Fruit fly (Drosophila melanogaster) ovary, adult (tissue): ENCODE measurements around the gene CG43999.

Experiments used
- CG17801 ChIP-seq: fragments of 200-800 bp; optimal IDR thresholded peaks from 2 replicates; lab custom pipeline; 2019; ENCODE audit warnings: missing biosample characterization, mild to moderate bottlenecking, missing genetic modification characterization, moderate library complexity; ENCODE audit not compliant: partially characterized antibody

CG43999 gene

dm6 chr3R:23919366-23919765, 9.4 kb downstream of the CG43999 start:
- no peak for TF ChIP-seq CG17801 (GFP tag; lab: Kevin White, UChicago)

dm6 chr3R:23915967-23916366, 12.8 kb downstream of the CG43999 start:
- TF ChIP-seq CG17801 (GFP tag; lab: Kevin White, UChicago): no peak

- TF ChIP-seq CG17801 (GFP tag; lab: Kevin White, UChicago): no peak
Observed at dm6 chr3R:23915042-23915428, 13.8 kb downstream of the CG43999 start.

DNA sequence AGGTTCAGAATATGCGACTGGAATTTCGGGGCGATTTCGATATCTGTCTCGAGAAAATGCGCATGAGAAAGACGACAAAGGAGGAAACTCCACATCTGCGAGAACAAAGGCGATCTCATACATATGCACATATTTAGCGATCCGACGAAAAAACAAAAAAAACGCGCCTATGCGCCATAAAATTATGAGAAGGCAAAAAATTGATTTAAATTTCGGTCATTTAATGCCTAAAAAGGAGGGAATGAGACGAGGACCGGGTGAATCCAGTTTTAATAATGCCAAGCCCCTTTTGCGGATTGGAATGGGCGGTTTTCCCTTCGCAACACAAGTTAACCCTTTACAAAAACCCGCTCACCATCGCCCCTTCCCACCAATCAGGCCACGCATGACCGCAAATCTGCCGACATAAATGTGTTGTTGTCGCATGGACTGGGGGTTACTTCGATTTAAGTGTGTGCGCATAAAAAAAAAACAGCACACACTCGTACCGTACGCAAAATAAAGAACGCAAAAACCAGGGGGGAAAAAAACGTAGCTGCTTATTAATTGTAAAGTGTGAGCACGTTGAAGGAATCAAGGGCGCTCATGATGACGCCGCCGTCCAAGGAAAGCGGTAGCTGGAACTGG, 14.3 kb downstream of the CG43999 start:
- TF ChIP-seq CG17801 (GFP tag; lab: Kevin White, UChicago): no peak

DNA sequence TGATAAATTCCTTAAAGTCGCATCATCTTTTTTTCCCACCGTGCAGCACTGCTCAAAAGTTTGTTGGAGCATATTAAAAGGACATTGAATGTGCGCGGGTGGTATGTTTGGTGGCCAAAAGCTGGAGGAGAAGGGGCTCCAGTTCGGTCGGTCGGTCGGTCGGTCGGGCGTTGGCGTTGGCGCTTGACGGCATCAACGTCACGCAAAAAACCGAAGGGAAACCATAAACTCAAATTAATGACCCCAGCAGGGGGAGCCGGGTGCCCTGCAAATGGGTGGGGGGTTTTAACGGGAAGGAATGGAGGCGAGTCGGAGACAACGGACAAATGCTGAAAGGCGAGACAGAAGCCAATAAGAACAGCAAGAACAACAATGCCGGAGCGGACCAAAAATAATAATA, 16.5 kb downstream of the CG43999 start:
- no peak for TF ChIP-seq CG17801 (GFP tag; lab: Kevin White, UChicago)

dm6 chr3R:23911073-23911690, 17.6 kb downstream of the CG43999 start:
- no peak for TF ChIP-seq CG17801 (GFP tag; lab: Kevin White, UChicago)

DNA sequence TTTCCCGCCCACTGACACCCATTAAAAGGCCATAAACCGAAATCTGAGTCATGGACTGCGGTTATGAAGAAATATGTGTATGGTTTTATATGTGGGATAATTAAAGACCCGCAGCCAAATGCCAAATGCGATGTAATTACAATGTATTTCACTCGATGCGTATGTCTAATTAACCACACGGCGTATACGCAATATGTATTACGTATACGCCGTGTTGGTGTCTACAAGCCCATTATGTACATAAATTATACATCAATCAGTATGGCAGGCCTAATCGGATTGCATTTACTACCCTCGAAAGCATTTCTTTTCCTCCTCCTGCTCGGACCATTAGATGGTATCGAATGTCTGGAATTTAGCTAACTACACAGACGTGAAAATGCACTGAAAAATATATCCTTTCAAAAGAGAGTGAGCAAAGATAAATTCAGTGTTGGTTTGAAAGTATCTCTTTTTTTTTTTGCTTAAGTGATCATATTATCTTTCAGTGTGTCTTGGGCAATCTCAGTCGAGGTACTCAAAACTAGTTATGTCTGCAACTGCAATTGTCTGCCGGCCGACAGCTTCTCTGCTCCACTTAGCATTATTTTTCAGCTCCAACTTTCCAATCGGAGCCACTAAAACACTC, 18.4 kb downstream of the CG43999 start:
- TF ChIP-seq CG17801 (GFP tag; lab: Kevin White, UChicago): no peak

- no peak for TF ChIP-seq CG17801 (GFP tag; lab: Kevin White, UChicago)
Observed at dm6 chr3R:23909347-23909862, 19.4 kb downstream of the CG43999 start.

- no peak for TF ChIP-seq CG17801 (GFP tag; lab: Kevin White, UChicago)
Observed at dm6 chr3R:23903425-23903824, 25.4 kb downstream of the CG43999 start.

DNA sequence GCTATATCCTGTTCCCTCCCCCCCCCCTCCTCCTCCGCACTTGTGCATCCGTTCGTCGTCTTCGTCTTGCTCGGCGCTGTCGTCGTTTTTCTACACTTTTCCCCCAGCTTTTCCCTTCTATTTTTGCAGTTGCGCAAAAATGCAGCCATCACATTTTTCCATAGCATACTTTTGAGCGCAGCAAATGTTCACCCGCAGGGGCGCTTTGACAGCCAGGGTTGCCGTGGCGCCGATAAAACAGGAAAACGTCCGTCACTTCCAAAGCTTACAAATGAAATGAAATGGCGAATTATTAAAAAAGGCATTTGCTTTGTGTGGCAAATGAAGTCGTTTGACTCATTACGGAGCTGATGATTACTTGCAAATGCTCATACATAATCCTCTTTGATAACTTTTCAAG, 26.2 kb downstream of the CG43999 start:
- no peak for TF ChIP-seq CG17801 (GFP tag; lab: Kevin White, UChicago)

DNA sequence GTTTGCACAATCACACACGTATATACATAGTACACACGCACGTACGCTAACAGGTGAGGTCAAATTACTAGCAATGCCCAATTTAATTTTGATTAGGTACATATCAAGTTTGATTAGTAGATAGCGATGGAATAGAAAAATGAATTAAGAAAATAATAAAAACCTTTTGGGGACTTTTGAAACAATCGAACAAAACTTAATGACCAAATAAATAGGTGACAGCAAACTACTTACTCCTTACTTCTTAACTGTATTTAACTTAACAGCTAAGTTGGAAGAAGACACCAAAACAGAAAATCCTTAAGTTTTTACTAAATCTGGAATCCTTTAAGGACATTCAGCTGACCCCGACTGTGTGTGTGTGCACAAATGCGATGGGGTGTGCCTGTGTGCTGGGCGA, 26.8 kb downstream of the CG43999 start:
- no peak for TF ChIP-seq CG17801 (GFP tag; lab: Kevin White, UChicago)

DNA sequence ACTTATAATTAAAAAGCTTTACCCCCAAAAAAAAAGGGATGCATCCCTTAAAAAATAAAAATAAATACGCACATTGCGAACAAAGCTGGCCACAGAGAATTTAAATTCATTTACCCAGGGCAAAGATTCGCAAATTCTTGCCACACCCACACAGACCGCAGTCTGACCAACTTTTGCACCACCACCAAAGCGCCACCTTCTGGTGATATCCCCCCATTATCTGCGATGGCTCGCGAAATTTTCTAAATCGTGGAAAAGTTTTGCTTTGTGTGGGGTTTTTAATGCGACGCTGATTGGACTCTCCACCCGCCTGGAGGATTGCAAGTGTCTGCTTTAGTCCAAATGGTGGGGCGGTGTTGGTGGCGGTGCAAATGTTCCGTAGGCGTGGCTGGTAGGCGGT, 28.7 kb downstream of the CG43999 start:
- TF ChIP-seq CG17801 (GFP tag; lab: Kevin White, UChicago): no peak

dm6 chr3R:23893460-23893859, 35.3 kb downstream of the CG43999 start, which contains the start of gene tbrd-1:
Gene tbrd-1, minus strand, starts transcription at chr3R:23893560.
- no peak for TF ChIP-seq CG17801 (GFP tag; lab: Kevin White, UChicago)

- TF ChIP-seq CG17801 (GFP tag; lab: Kevin White, UChicago): peak; percentile 75
Observed at dm6 chr3R:23890886-23891285, 37.9 kb downstream of the CG43999 start, which contains the start of gene TfIIA-S. Gene TfIIA-S, minus strand, starts transcription at chr3R:23891060.

DNA sequence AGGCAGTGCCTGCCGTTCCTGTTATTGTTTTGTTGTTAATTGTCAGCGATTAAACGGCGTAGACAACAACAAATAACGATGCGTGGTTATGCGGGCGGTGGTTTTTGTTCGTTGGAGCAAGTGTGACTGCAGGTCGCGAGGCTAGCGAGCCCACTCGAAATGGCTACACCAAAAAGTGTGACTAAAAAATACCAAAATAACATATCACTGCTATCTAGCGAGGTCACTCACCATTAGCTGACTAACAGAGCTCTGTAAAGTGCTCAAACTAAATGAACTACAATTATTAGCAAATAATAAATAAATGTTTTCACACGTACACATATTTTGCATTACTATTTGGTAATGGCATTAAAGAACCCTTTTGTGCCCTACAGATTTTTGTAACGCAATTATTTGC, 38.9 kb downstream of the CG43999 start, which contains the start of gene Pli:
TSS of gene Pli (minus strand) at position 131 of the 400 bp plus-strand sequence.
- TF ChIP-seq CG17801 (GFP tag; lab: Kevin White, UChicago): peak; percentile 75
